Fruit fly (Drosophila melanogaster) whole organism, embryonic: ENCODE results near the gene Gycbeta100B.

Experiments
- CG1024 ChIP-seq: fragments of 200-800 bp; sonication (Bioruptor generic); IDR thresholded peaks from 2 replicates; pipeline ENCODE4 v1.3.6; 2022; ENCODE audit warnings: missing biosample characterization, missing genetic modification characterization
- CG10366 ChIP-seq: fragments of 200-800 bp; sonication (Bioruptor generic); IDR thresholded peaks from 2 replicates; pipeline ENCODE4 v1.3.6; 2022; ENCODE audit warnings: missing biosample characterization, missing genetic modification characterization
- CG17359 ChIP-seq: fragments of 200-800 bp; sonication (Bioruptor generic); optimal IDR thresholded peaks from 3 replicates; lab custom pipeline; 2018; ENCODE audit warnings: missing biosample characterization, mild to moderate bottlenecking, missing genetic modification characterization, moderate library complexity
- CG17829 ChIP-seq: fragments of 200-800 bp; optimal IDR thresholded peaks from 2 replicates; lab custom pipeline; 2019; ENCODE audit warnings: missing biosample characterization, mild to moderate bottlenecking, missing genetic modification characterization, moderate library complexity
- CG2199 ChIP-seq: fragments of 200-800 bp; sonication (Bioruptor generic); IDR thresholded peaks from 3 replicates; pipeline ENCODE4 v1.3.6; 2022; ENCODE audit warnings: missing biosample characterization, missing genetic modification characterization
- Ets65A ChIP-seq: fragments of 200-800 bp; sonication (Bioruptor generic); peaks from one replicate; lab custom pipeline; 2016; ENCODE audit warnings: missing biosample characterization, missing genetic modification characterization
- GATAe ChIP-seq: fragments of 200-800 bp; sonication (Bioruptor generic); conservative IDR thresholded peaks from 2 replicates; pipeline ENCODE4 v1.3.6; 2022; ENCODE audit warnings: missing biosample characterization, missing genetic modification characterization
- HLH54F ChIP-seq: fragments of 200-800 bp; sonication (Bioruptor generic); optimal IDR thresholded peaks from 3 replicates; lab custom pipeline; 2016; ENCODE audit warnings: missing biosample characterization, missing genetic modification characterization
- HmgZ ChIP-seq: fragments of 200-800 bp; sonication (Bioruptor generic); optimal IDR thresholded peaks from 2 replicates; lab custom pipeline; 2018; ENCODE audit warnings: missing biosample characterization, mild to moderate bottlenecking, missing genetic modification characterization
- MESR4 ChIP-seq: fragments of 200-800 bp; sonication (Bioruptor generic); optimal IDR thresholded peaks from 2 replicates; lab custom pipeline; 2018; ENCODE audit warnings: missing biosample characterization, mild to moderate bottlenecking, missing genetic modification characterization, moderate library complexity
- Med ChIP-seq: fragments of 200-800 bp; sonication (Bioruptor generic); peaks from one replicate; lab custom pipeline; 2016; ENCODE audit warnings: missing biosample characterization, missing genetic modification characterization, mild to moderate bottlenecking, inconsistent platforms, moderate library complexity
- Ptx1 ChIP-seq: fragments of 200-800 bp; sonication (Bioruptor generic); IDR thresholded peaks from 2 replicates; pipeline ENCODE4 v1.3.6; 2022; ENCODE audit warnings: missing biosample characterization, missing genetic modification characterization
- Six4 ChIP-seq: fragments of 200-800 bp; sonication (Bioruptor generic); optimal IDR thresholded peaks from 2 replicates; lab custom pipeline; 2016; ENCODE audit warnings: missing biosample characterization, missing genetic modification characterization
- dan ChIP-seq: fragments of 200-800 bp; sonication (Bioruptor generic); IDR thresholded peaks from 2 replicates; pipeline ENCODE4 v1.3.6; 2022; ENCODE audit warnings: missing biosample characterization, missing genetic modification characterization
- dm ChIP-seq: fragments of 200-800 bp; sonication (Bioruptor generic); optimal IDR thresholded peaks from 3 replicates; lab custom pipeline; 2016; ENCODE audit warnings: missing biosample characterization, missing genetic modification characterization
- esg ChIP-seq: fragments of 200-800 bp; sonication (Bioruptor generic); conservative IDR thresholded peaks from 2 replicates; pipeline ENCODE4 v1.3.6; 2022; ENCODE audit warnings: missing biosample characterization, missing genetic modification characterization
- gcm ChIP-seq: fragments of 200-800 bp; sonication (Bioruptor generic); optimal IDR thresholded peaks from 2 replicates; lab custom pipeline; 2019; ENCODE audit warnings: missing biosample characterization, mild to moderate bottlenecking, missing genetic modification characterization, moderate library complexity
- kah ChIP-seq: fragments of 200-800 bp; sonication (Bioruptor generic); optimal IDR thresholded peaks from 2 replicates; lab custom pipeline; 2018; ENCODE audit warnings: missing biosample characterization, mild to moderate bottlenecking, missing genetic modification characterization
- lab ChIP-seq: fragments of 200-800 bp; sonication (Bioruptor generic); optimal IDR thresholded peaks from 3 replicates; lab custom pipeline; 2017; ENCODE audit warnings: missing biosample characterization, missing genetic modification characterization, mild to moderate bottlenecking, moderate library complexity, missing genetic modification reagents
- lbe ChIP-seq: fragments of 200-800 bp; sonication (Bioruptor generic); optimal IDR thresholded peaks from 2 replicates; lab custom pipeline; 2016; ENCODE audit warnings: missing biosample characterization, mild to moderate bottlenecking, missing genetic modification characterization
- pnt ChIP-seq: fragments of 200-800 bp; sonication (Bioruptor generic); optimal IDR thresholded peaks from 3 replicates; lab custom pipeline; 2016; ENCODE audit warnings: missing biosample characterization, missing genetic modification characterization
- sens-2 ChIP-seq: fragments of 200-800 bp; sonication (Bioruptor generic); IDR thresholded peaks from 2 replicates; pipeline ENCODE4 v1.3.6; 2022; ENCODE audit warnings: missing biosample characterization, missing genetic modification characterization
- sr ChIP-seq: fragments of 200-800 bp; sonication (Bioruptor generic); IDR thresholded peaks from 3 replicates; pipeline ENCODE4 v1.3.6; 2022; ENCODE audit warnings: missing biosample characterization, missing genetic modification characterization
- sug ChIP-seq: fragments of 200-800 bp; optimal IDR thresholded peaks from 2 replicates; lab custom pipeline; 2019; ENCODE audit warnings: missing biosample characterization, mild to moderate bottlenecking, missing genetic modification characterization, moderate library complexity
- vvl ChIP-seq: fragments of 200-800 bp; sonication (Bioruptor generic); IDR thresholded peaks from 2 replicates; pipeline ENCODE4 v1.3.6; 2022; ENCODE audit warnings: missing biosample characterization, missing genetic modification characterization
- wek ChIP-seq: fragments of 200-800 bp; sonication (Bioruptor generic); optimal IDR thresholded peaks from 3 replicates; lab custom pipeline; 2018; ENCODE audit warnings: missing biosample characterization, mild to moderate bottlenecking, missing genetic modification characterization, moderate library complexity

The Gycbeta100B gene

dm6 chr3R:31225043-31225681 is 91.0 kb downstream of the Gycbeta100B start (continued):
- peak; percentile 45; the same call in 1 of the 2 replicates for TF ChIP-seq GATAe (GFP tag; lab: Robert Waterston, UW)
- TF ChIP-seq sr (GFP tag; lab: Robert Waterston, UW), result 0 out of 3 replicates have a peak, but pooled peaks have one; percentile 14
- TF ChIP-seq CG17359 (tag; lab: Kevin White, UChicago), result peak; percentile 0
- TF ChIP-seq esg (GFP tag; lab: Robert Waterston, UW), result no peak
- 0 out of 2 replicates have a peak, but pooled peaks have one; percentile 9 for TF ChIP-seq vvl (GFP tag; lab: Robert Waterston, UW)
- no peak for TF ChIP-seq HLH54F (GFP tag; lab: Kevin White, UChicago)
- TF ChIP-seq kah (GFP tag; lab: Kevin White, UChicago), result peak; percentile 5
- TF ChIP-seq Six4, result no peak
- TF ChIP-seq gcm (GFP tag; lab: Kevin White, UChicago), result peak; percentile 56
- TF ChIP-seq sens-2 (GFP tag; lab: Robert Waterston, UW), result peak; percentile 50
- peak; percentile 82 for TF ChIP-seq dm (GFP tag; lab: Kevin White, UChicago)
- TF ChIP-seq HmgZ (tag; lab: Kevin White, UChicago), result peak; percentile 48
- peak; percentile 81 for TF ChIP-seq Ets65A
- TF ChIP-seq dan, result no peak
- peak; percentile 37; the same call in 1 of the 2 replicates for TF ChIP-seq Ptx1 (GFP tag; lab: Robert Waterston, UW)
- TF ChIP-seq CG17829 (tag; lab: Kevin White, UChicago), result no peak
- TF ChIP-seq MESR4 (GFP tag; lab: Kevin White, UChicago), result no peak
- no peak for TF ChIP-seq pnt (GFP tag; lab: Kevin White, UChicago)
- 0 out of 3 replicates have a peak, but pooled peaks have one; percentile 32 for TF ChIP-seq CG2199 (GFP tag; lab: Robert Waterston, UW)
- peak; percentile 62 for TF ChIP-seq sug (tag; lab: Kevin White, UChicago)
- no peak for TF ChIP-seq CG1024
- TF ChIP-seq lab (GFP tag; lab: Kevin White, UChicago), result peak; percentile 68
- no peak for TF ChIP-seq wek (GFP tag; lab: Kevin White, UChicago)
- TF ChIP-seq Med (GFP tag; lab: Kevin White, UChicago), result peak; percentile 43
- peak; percentile 43 for TF ChIP-seq lbe (GFP tag; lab: Kevin White, UChicago)
- TF ChIP-seq CG10366 (GFP tag; lab: Robert Waterston, UW), result peak; percentile 72
